Worm (Caenorhabditis elegans) whole organism, L2 larva: ENCODE data around the gene tag-325.

Source experiments
- ZK546.5 ChIP-seq: sonication (generic microtip); optimal IDR thresholded peaks from 2 replicates; lab custom pipeline; 2017; ENCODE audit warnings: missing biosample characterization, missing genetic modification characterization
- nhr-10 ChIP-seq: sonication (generic microtip); optimal IDR thresholded peaks from 2 replicates; lab custom pipeline; 2017; ENCODE audit warnings: missing biosample characterization, missing genetic modification characterization
- peb-1 ChIP-seq: fragments of 150-350 bp; optimal IDR thresholded peaks from 2 replicates; lab custom pipeline; 2014; ENCODE audit warnings: missing biosample characterization, missing genetic modification characterization
- ztf-1 ChIP-seq: fragments of 200-800 bp; sonication (Bioruptor generic); conservative IDR thresholded peaks from 2 replicates; pipeline ENCODE4 v1.3.6; 2022; ENCODE audit warnings: missing genetic modification characterization, missing compliant biosample characterization
- ztf-4 ChIP-seq: fragments of 150-350 bp; optimal IDR thresholded peaks from 2 replicates; lab custom pipeline; 2014; ENCODE audit warnings: missing biosample characterization, missing genetic modification characterization

Gene tag-325

DNA sequence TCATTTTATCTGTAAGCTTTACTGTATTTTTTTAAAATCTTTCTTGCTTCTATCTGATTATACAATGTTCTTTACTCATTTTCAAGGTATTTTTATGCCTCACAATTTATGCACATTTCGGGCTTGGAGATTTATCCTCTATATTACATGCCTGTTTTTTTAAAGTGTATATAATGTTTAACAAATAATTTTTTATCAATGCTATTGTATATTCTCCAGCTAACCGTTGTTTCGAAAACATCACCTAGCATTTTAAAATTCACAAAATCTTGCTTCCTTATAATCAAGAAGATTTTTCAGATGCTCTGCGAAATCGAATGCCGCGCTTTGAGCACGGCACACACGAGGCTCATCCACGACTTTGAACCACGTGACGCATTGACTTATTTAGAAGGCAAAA is 55.4 kb downstream of the tag-325 start, which contains the start of gene ced-4:
ced-4 (plus strand) TSS at position 301 of the 400 bp plus-strand sequence.
- TF ChIP-seq ZK546.5 (tag; lab: Kevin White, UChicago) = no peak
- no peak for TF ChIP-seq ztf-4
- no peak for TF ChIP-seq nhr-10 (tag; lab: Kevin White, UChicago)
- no peak for TF ChIP-seq ztf-1
- no peak for TF ChIP-seq peb-1 (tag; lab: Kevin White, UChicago)
